Worm (Caenorhabditis elegans): ENCODE measurements around the gene R11D1.3.

- TF ChIP-seq W03F9.2 (tag; optimal IDR thresholded peaks at IDR 0.05) (no peak), him-1 (tag; optimal IDR thresholded peaks at IDR 0.05) (no peak)
Measured at ce11 chrV:12704077-12704476, 7.8 kb downstream of the R11D1.3 start, which contains the start of gene R11D1.1.

Data from whole organism, L4/young adult.